Comparison of ENCODE assay signal across 2 fruit fly cellular contexts in the genomic region with DNA sequence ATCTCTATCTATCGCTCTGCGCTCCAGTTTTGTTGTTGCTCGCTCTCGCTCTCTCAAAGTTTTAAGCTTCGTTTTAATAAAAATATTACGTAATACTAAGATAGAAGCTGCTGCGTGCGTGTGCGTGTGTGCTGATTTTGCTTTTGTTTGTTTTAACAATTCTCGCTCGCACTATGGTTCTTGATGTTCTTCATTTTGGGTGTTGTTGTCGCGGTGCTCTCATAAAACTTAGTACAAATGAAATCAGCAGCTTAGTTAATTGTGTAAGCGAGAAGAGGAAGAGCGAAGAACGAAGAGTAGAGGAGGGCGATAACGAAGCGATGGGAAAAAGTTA.
A peak's percentile ranks its signal among the peaks of the same experiment; 100 is the strongest.
TF ChIP-seq lines count a peak whose summit lies in the region.

No protein-coding gene starts in this region.

- no peak for TF ChIP-seq CTCF in whole organism, embryonic (GFP tag; optimal IDR thresholded peaks at IDR 0.05; lab: Kevin White, UChicago)

TF ChIP-seq in whole organism, embryonic, 481 proteins besides CTCF, POLR2A, EP300 and RAD21:
- TF ChIP-seq HmgZ (tag; optimal IDR thresholded peaks at IDR 0.05; lab: Kevin White, UChicago) (peak; percentile 24), CG12071 (GFP tag; optimal IDR thresholded peaks at IDR 0.05; lab: Kevin White, UChicago) (no peak), CG1832 (GFP tag; optimal IDR thresholded peaks at IDR 0.05; lab: Kevin White, UChicago) (no peak), CG6254 (GFP tag; optimal IDR thresholded peaks at IDR 0.05; lab: Kevin White, UChicago) (no peak), pros (GFP tag; optimal IDR thresholded peaks at IDR 0.05; lab: Kevin White, UChicago) (peak; percentile 2), Pdp1 (GFP tag; optimal IDR thresholded peaks at IDR 0.05; lab: Kevin White, UChicago) (peak in 1 of 2 experiments; percentile 98), sens (GFP tag; lab: Kevin White, UChicago) (peak; percentile 33), CG8924 (tag; optimal IDR thresholded peaks at IDR 0.05; lab: Kevin White, UChicago) (peak; percentile 27), CG11695 (GFP tag; IDR thresholded peaks at IDR 0.05; lab: Robert Waterston, UW) (no peak), HLHmδ (GFP tag; optimal IDR thresholded peaks at IDR 0.05; lab: Kevin White, UChicago) (no peak), sug (tag; optimal IDR thresholded peaks at IDR 0.05; lab: Kevin White, UChicago) (peak; percentile 9), CG15514 (GFP tag; optimal IDR thresholded peaks at IDR 0.05; lab: Kevin White, UChicago) (peak; percentile 7), CG4707 (GFP tag; optimal IDR thresholded peaks at IDR 0.05; lab: Kevin White, UChicago) (no peak), ash1 (GFP tag; optimal IDR thresholded peaks at IDR 0.05; lab: Kevin White, UChicago) (peak; percentile 24), CG13894 (tag; optimal IDR thresholded peaks at IDR 0.05; lab: Kevin White, UChicago) (peak; percentile 10), CG6813 (GFP tag; optimal IDR thresholded peaks at IDR 0.05; lab: Kevin White, UChicago) (no peak), cg (GFP tag; optimal IDR thresholded peaks at IDR 0.05; lab: Kevin White, UChicago) (peak; percentile 38), CG4360 (GFP tag; IDR thresholded peaks at IDR 0.05; lab: Robert Waterston, UW) (0 out of 2 replicates have a peak, but pooled peaks have one; percentile 48), gro (GFP tag; optimal IDR thresholded peaks at IDR 0.05; lab: Kevin White, UChicago) (no peak), Atf6 (GFP tag; IDR thresholded peaks at IDR 0.05; lab: Robert Waterston, UW) (no peak), Med (GFP tag; lab: Kevin White, UChicago) (peak; percentile 51), CG34376 (GFP tag; optimal IDR thresholded peaks at IDR 0.05; lab: Kevin White, UChicago) (peak; percentile 85)
TF ChIP-seq in whole organism, embryonic: peak in this region for 13.

TF ChIP-seq in whole organism, prepupa, 60 proteins besides CTCF, POLR2A, EP300 and RAD21:
- TF ChIP-seq fd59A (GFP tag; optimal IDR thresholded peaks at IDR 0.05; lab: Kevin White, UChicago) (no peak), vri (GFP tag; optimal IDR thresholded peaks at IDR 0.05; lab: Kevin White, UChicago) (peak; percentile 88)
